Worm (Caenorhabditis elegans): Measurements from ENCODE around the gene pgp-8.

ce11 chrX:10907418-10907817 lies 43.2 kb upstream of the pgp-8 start:
- no peak for TF ChIP-seq ztf-11 (tag; optimal IDR thresholded peaks at IDR 0.05)
- TF ChIP-seq lin-13 (tag; optimal IDR thresholded peaks at IDR 0.05): no peak
- no peak for TF ChIP-seq cnd-1 (tag; optimal IDR thresholded peaks at IDR 0.05)
- TF ChIP-seq pha-4 (tag; optimal IDR thresholded peaks at IDR 0.05): no peak
- TF ChIP-seq ceh-43 (GFP tag; optimal IDR thresholded peaks at IDR 0.05): no peak
- TF ChIP-seq mab-5 (tag; optimal IDR thresholded peaks at IDR 0.05): peak; percentile 7
- no peak for TF ChIP-seq elt-1 (tag; optimal IDR thresholded peaks at IDR 0.05; ENCODE audit: borderline replicate concordance, insufficient read depth)
- TF ChIP-seq tbx-8 (GFP tag; optimal IDR thresholded peaks at IDR 0.05): no peak

All from whole organism, mixed stage, embryonic.